Fruit fly (Drosophila melanogaster): ENCODE measurements around the gene Cyp4c3.

Cyp4c3 gene

dm6 chr3R:30922414-30922813 is 28.6 kb downstream of the Cyp4c3 start:
- no peak for TF ChIP-seq h (optimal IDR thresholded peaks at IDR 0.05)
- no peak for TF ChIP-seq Sin3A (optimal IDR thresholded peaks at IDR 0.05)
- TF ChIP-seq ttk (optimal IDR thresholded peaks at IDR 0.05): no peak
- no peak for TF ChIP-seq Myc (optimal IDR thresholded peaks at IDR 0.05)
- no peak for TF ChIP-seq psq (optimal IDR thresholded peaks at IDR 0.05)
- no peak for TF ChIP-seq insv (optimal IDR thresholded peaks at IDR 0.05)

dm6 chr3R:30923581-30923980 is 29.7 kb downstream of the Cyp4c3 start:
- TF ChIP-seq Myc (optimal IDR thresholded peaks at IDR 0.05) (no peak), h (optimal IDR thresholded peaks at IDR 0.05) (no peak), Sin3A (optimal IDR thresholded peaks at IDR 0.05) (no peak), psq (optimal IDR thresholded peaks at IDR 0.05) (no peak)

dm6 chr3R:30925436-30925835 is 31.6 kb downstream of the Cyp4c3 start:
- TF ChIP-seq h (optimal IDR thresholded peaks at IDR 0.05): no peak
- TF ChIP-seq ttk (optimal IDR thresholded peaks at IDR 0.05): no peak
- no peak for TF ChIP-seq insv (optimal IDR thresholded peaks at IDR 0.05)
- no peak for TF ChIP-seq psq (optimal IDR thresholded peaks at IDR 0.05)
- TF ChIP-seq Myc (optimal IDR thresholded peaks at IDR 0.05): no peak
- TF ChIP-seq Sin3A (optimal IDR thresholded peaks at IDR 0.05): no peak

dm6 chr3R:30926033-30926432 is 32.2 kb downstream of the Cyp4c3 start:
- TF ChIP-seq Sin3A (optimal IDR thresholded peaks at IDR 0.05) (no peak), psq (optimal IDR thresholded peaks at IDR 0.05) (no peak)

dm6 chr3R:30928634-30929033 is 34.8 kb downstream of the Cyp4c3 start:
- no peak for TF ChIP-seq psq (optimal IDR thresholded peaks at IDR 0.05)
- no peak for TF ChIP-seq h (optimal IDR thresholded peaks at IDR 0.05)
- no peak for TF ChIP-seq Myc (optimal IDR thresholded peaks at IDR 0.05)
- TF ChIP-seq ttk (optimal IDR thresholded peaks at IDR 0.05): no peak
- no peak for TF ChIP-seq Sin3A (optimal IDR thresholded peaks at IDR 0.05)
- TF ChIP-seq insv (optimal IDR thresholded peaks at IDR 0.05): no peak

dm6 chr3R:30932092-30932491 is 38.3 kb downstream of the Cyp4c3 start:
- TF ChIP-seq insv (optimal IDR thresholded peaks at IDR 0.05): no peak
- no peak for TF ChIP-seq ttk (optimal IDR thresholded peaks at IDR 0.05)

dm6 chr3R:30933894-30934434 is 40.1 kb downstream of the Cyp4c3 start:
- TF ChIP-seq Sin3A (optimal IDR thresholded peaks at IDR 0.05): no peak
- TF ChIP-seq Myc (optimal IDR thresholded peaks at IDR 0.05): no peak
- TF ChIP-seq insv (optimal IDR thresholded peaks at IDR 0.05): no peak
- no peak for TF ChIP-seq ttk (optimal IDR thresholded peaks at IDR 0.05)
- no peak for TF ChIP-seq psq (optimal IDR thresholded peaks at IDR 0.05)
- no peak for TF ChIP-seq h (optimal IDR thresholded peaks at IDR 0.05)

- no peak for TF ChIP-seq ttk (optimal IDR thresholded peaks at IDR 0.05)
These were observed 42.6 kb downstream of the Cyp4c3 start, which contains the start of gene CG15549 for dm6 chr3R:30936407-30936806. CG15549 (minus strand) TSS chr3R:30936507.

- TF ChIP-seq h (optimal IDR thresholded peaks at IDR 0.05): no peak
- no peak for TF ChIP-seq psq (optimal IDR thresholded peaks at IDR 0.05)
- no peak for TF ChIP-seq insv (optimal IDR thresholded peaks at IDR 0.05)
- no peak for TF ChIP-seq Myc (optimal IDR thresholded peaks at IDR 0.05)
- TF ChIP-seq ttk (optimal IDR thresholded peaks at IDR 0.05): no peak
- no peak for TF ChIP-seq Sin3A (optimal IDR thresholded peaks at IDR 0.05)
These were observed 43.2 kb downstream of the Cyp4c3 start, which contains the start of gene CG15550 for dm6 chr3R:30937002-30937401. CG15550 (minus strand) TSS chr3R:30937102.

- TF ChIP-seq psq (optimal IDR thresholded peaks at IDR 0.05): no peak
- TF ChIP-seq Sin3A (optimal IDR thresholded peaks at IDR 0.05): no peak
These were observed 46.4 kb downstream of the Cyp4c3 start for dm6 chr3R:30940234-30940633.

dm6 chr3R:30946352-30946751 is 52.5 kb downstream of the Cyp4c3 start:
- TF ChIP-seq Myc (optimal IDR thresholded peaks at IDR 0.05): no peak
- no peak for TF ChIP-seq insv (optimal IDR thresholded peaks at IDR 0.05)
- TF ChIP-seq psq (optimal IDR thresholded peaks at IDR 0.05): no peak
- TF ChIP-seq Sin3A (optimal IDR thresholded peaks at IDR 0.05): no peak
- no peak for TF ChIP-seq ttk (optimal IDR thresholded peaks at IDR 0.05)
- TF ChIP-seq h (optimal IDR thresholded peaks at IDR 0.05): no peak
